Worm (Caenorhabditis elegans): ENCODE results near the gene F49F1.2.

- TF ChIP-seq cog-1 (tag; optimal IDR thresholded peaks at IDR 0.05) (no peak), tab-1 (GFP tag; IDR thresholded peaks at IDR 0.05) (0 out of 2 replicates have a peak, but pooled peaks have one; percentile 38), flt-1 (GFP tag; IDR thresholded peaks at IDR 0.05) (0 out of 2 replicates have a peak, but pooled peaks have one; percentile 26), ztf-29 (GFP tag; IDR thresholded peaks at IDR 0.05) (no peak), T22C8.4 (GFP tag; IDR thresholded peaks at IDR 0.05) (no peak), ref-1 (GFP tag; conservative IDR thresholded peaks at IDR 0.05) (no peak), ztf-23 (GFP tag; IDR thresholded peaks at IDR 0.05) (no peak), klf-2 (GFP tag; conservative IDR thresholded peaks at IDR 0.05) (no peak)
Measured at ce11 chrIV:4076690-4077295, 39.0 kb upstream of the F49F1.2 start.

All from whole organism, midembryonic.